Worm (Caenorhabditis elegans): Measurements from ENCODE around the gene sru-21.

sru-21 gene

ce11 chrIV:13619203-13619602, 7.4 kb upstream of the sru-21 start, which contains the start of gene C08F11.3:
Gene C08F11.3, plus strand, starts transcription at chrIV:13619503.
- TF ChIP-seq daf-16 (GFP tag; optimal IDR thresholded peaks at IDR 0.05) (no peak), daf-16 (tag; optimal IDR thresholded peaks at IDR 0.05) (peak; percentile 71), pqm-1 (tag; optimal IDR thresholded peaks at IDR 0.05) (no peak), mes-2 (tag; optimal IDR thresholded peaks at IDR 0.05; ENCODE audit: poor library complexity, severe bottlenecking) (no peak), mxl-3 (GFP tag; optimal IDR thresholded peaks at IDR 0.05) (no peak), nhr-28 (tag; optimal IDR thresholded peaks at IDR 0.05) (peak; percentile 1), spr-1 (tag; optimal IDR thresholded peaks at IDR 0.05) (no peak), mdt-29 (GFP tag; IDR thresholded peaks at IDR 0.05) (no peak), nhr-25 (tag; optimal IDR thresholded peaks at IDR 0.05; ENCODE audit: borderline replicate concordance, insufficient read depth) (no peak)

DNA sequence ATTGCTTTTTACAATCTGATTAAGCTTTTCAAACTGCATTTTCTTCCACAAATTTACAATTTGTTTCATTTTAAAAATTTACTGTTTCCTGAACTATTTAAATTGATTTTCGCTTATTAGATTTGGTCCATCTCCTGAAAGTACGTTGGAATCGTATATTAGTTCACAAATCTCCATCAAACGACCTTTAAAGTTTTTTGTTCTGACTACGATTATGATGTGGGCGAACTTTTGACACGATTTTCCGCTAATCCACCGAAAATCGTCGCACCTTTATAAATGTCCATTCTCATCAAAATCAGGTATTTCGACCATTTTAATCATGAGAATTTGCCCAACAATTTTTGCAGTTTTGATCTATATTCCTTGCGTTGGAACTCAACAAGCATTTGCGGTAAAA, 3.0 kb upstream of the sru-21 start, which contains the start of gene C08F11.1:
TSS of gene C08F11.1 (plus strand) at position 301 of the 400 bp plus-strand sequence.
- no peak for TF ChIP-seq lin-39 (tag; optimal IDR thresholded peaks at IDR 0.05)
- TF ChIP-seq dmd-6 (GFP tag; IDR thresholded peaks at IDR 0.05): no peak
- no peak for TF ChIP-seq spr-3 (GFP tag; optimal IDR thresholded peaks at IDR 0.05)
- TF ChIP-seq Y75B8A.6 (GFP tag; IDR thresholded peaks at IDR 0.05): no peak
- no peak for TF ChIP-seq nhr-77 (tag; optimal IDR thresholded peaks at IDR 0.05)
- TF ChIP-seq php-3 (GFP tag; IDR thresholded peaks at IDR 0.05): no peak
- no peak for TF ChIP-seq lim-7 (GFP tag; IDR thresholded peaks at IDR 0.05)
- no peak for TF ChIP-seq vab-7 (GFP tag; IDR thresholded peaks at IDR 0.05)
- no peak for TF ChIP-seq R02D3.7 (tag; optimal IDR thresholded peaks at IDR 0.05)
- no peak for TF ChIP-seq lin-13 (GFP tag; optimal IDR thresholded peaks at IDR 0.05)
- TF ChIP-seq nhr-28 (tag; optimal IDR thresholded peaks at IDR 0.05): no peak

DNA sequence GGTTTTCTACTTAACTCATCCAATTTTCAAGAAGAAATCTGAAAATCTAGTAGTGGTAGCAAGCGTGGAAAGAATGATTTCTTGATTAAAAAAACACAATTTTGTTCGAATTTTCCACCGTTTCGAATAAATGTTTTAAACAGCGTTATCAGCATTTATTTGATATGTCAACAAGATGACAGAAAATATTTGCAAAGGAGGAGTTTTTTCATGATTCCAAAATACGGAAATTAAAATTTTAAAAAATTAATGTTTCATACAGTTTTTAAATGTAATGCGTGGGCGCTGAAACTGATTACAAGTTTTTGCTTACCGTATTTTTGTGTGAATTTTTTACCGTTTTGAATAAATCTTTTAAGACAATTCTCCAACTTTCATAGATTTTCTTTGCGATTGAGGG, 6.0 kb downstream of the sru-21 start:
- TF ChIP-seq aly-2 (tag; optimal IDR thresholded peaks at IDR 0.05) (no peak), T26A8.4 (GFP tag; IDR thresholded peaks at IDR 0.05) (no peak), zfp-2 (tag; optimal IDR thresholded peaks at IDR 0.05) (no peak), gei-8 (GFP tag; optimal IDR thresholded peaks at IDR 0.05) (no peak), spr-3 (GFP tag; optimal IDR thresholded peaks at IDR 0.05) (no peak), egl-27 (tag; optimal IDR thresholded peaks at IDR 0.05) (no peak), Y105C5A.15 (GFP tag; IDR thresholded peaks at IDR 0.05) (no peak), F44E2.7 (GFP tag; IDR thresholded peaks at IDR 0.05) (no peak), unc-62 (GFP tag; optimal IDR thresholded peaks at IDR 0.05 in 1 of 2) (peak in 1 of 2 experiments; percentile 69), unc-62 (tag; optimal IDR thresholded peaks at IDR 0.05) (no peak), zag-1 (tag; optimal IDR thresholded peaks at IDR 0.05) (no peak), daf-16 (GFP tag; optimal IDR thresholded peaks at IDR 0.05) (no peak), daf-16 (tag; optimal IDR thresholded peaks at IDR 0.05) (peak; percentile 57), hif-1 (tag; optimal IDR thresholded peaks at IDR 0.05) (no peak), pqm-1 (tag; optimal IDR thresholded peaks at IDR 0.05) (peak; percentile 24), sdz-12 (GFP tag; optimal IDR thresholded peaks at IDR 0.05) (no peak), daf-19 (GFP tag; conservative IDR thresholded peaks at IDR 0.05) (no peak), ceh-20 (GFP tag; IDR thresholded peaks at IDR 0.05) (no peak), spr-1 (tag; optimal IDR thresholded peaks at IDR 0.05) (no peak), zfp-3 (GFP tag; conservative IDR thresholded peaks at IDR 0.05) (no peak)

DNA sequence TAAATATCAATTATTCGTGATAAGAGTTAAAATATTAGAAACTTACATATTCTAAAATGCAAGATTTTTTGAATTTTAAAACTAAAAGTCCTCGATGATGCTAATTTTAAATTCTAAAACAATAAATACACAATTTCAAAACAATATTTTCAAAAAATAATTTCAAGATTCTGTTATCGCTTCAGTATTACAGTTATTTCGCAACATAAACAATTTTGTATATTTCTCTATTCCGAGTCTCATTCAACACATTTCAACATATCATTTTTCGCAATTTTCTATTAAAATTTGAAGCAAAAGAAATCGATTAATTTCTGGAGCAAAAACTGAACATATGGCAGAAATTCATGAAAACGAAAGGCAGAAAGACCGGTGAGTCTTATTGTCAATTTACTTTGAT, 6.6 kb downstream of the sru-21 start, which contains the start of gene fbxa-98:
TSS of gene fbxa-98 (plus strand) at position 243 of the 400 bp plus-strand sequence.
- TF ChIP-seq snpc-1.2 (GFP tag; IDR thresholded peaks at IDR 0.05) (no peak), daf-16 (GFP tag; optimal IDR thresholded peaks at IDR 0.05) (no peak), daf-16 (tag; optimal IDR thresholded peaks at IDR 0.05) (peak; percentile 80), ztf-7 (tag; optimal IDR thresholded peaks at IDR 0.05) (peak; percentile 18)
